Fruit fly (Drosophila melanogaster): Measurements from ENCODE around the gene CG10654.
A peak's percentile ranks its signal among the peaks of the same experiment; 100 is the strongest.

The CG10654 gene

DNA sequence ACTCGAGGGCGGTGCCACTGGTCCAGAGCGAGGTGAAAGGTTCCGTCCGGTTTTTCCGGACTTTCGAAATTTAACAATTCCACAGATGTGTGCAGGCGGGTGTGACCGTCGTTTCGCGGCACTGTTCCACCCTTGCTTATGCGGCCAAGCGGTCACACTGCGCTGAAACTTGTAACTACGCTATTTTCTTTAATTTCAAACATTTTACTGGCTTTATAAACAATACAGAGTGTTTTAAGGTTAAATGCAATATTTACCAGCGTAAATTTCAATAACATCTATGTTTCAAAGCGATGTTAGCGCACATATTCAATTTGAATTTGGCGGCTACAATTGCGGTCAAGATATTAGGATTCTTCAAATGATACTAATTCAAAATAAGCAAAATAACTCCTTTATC, 22.4 kb upstream of the CG10654 start, which contains the start of gene nst:
Gene nst, minus strand, starts transcription at position 128 of the 400 bp plus-strand sequence.
- TF ChIP-seq CG6765 (GFP tag; optimal IDR thresholded peaks at IDR 0.05) (no peak), so (GFP tag; IDR thresholded peaks at IDR 0.05) (no peak), pum (GFP tag; optimal IDR thresholded peaks at IDR 0.05) (no peak), CG11695 (GFP tag; IDR thresholded peaks at IDR 0.05) (no peak), Hr3 (GFP tag; optimal IDR thresholded peaks at IDR 0.05) (no peak), CTCF (GFP tag; optimal IDR thresholded peaks at IDR 0.05) (peak; percentile 29), chinmo (GFP tag; IDR thresholded peaks at IDR 0.05; ENCODE audit: partially characterized antibody) (no peak), Scr (GFP tag; IDR thresholded peaks at IDR 0.05; ENCODE audit: partially characterized antibody) (peak; percentile 40), CG34224 (GFP tag; IDR thresholded peaks at IDR 0.05; ENCODE audit: partially characterized antibody) (0 out of 3 replicates have a peak, but pooled peaks have one; percentile 6), CG33213 (GFP tag; optimal IDR thresholded peaks at IDR 0.05) (peak; percentile 14), NFAT (GFP tag; IDR thresholded peaks at IDR 0.05) (no peak), slbo (GFP tag; IDR thresholded peaks at IDR 0.05) (0 out of 2 replicates have a peak, but pooled peaks have one; percentile 20), CoRest (tag; optimal IDR thresholded peaks at IDR 0.05) (peak; percentile 17), HLH3B (GFP tag; IDR thresholded peaks at IDR 0.05) (no peak), CHES-1-like (GFP tag; optimal IDR thresholded peaks at IDR 0.05) (peak; percentile 6), CG12769 (tag; optimal IDR thresholded peaks at IDR 0.05) (no peak), CG2116 (GFP tag; optimal IDR thresholded peaks at IDR 0.05) (peak; percentile 32), Ets97D (GFP tag; optimal IDR thresholded peaks at IDR 0.05) (peak; percentile 15), CG9797 (GFP tag; optimal IDR thresholded peaks at IDR 0.05) (peak; percentile 81), Kr (GFP tag; optimal IDR thresholded peaks at IDR 0.05) (no peak), disco-r (GFP tag; optimal IDR thresholded peaks at IDR 0.05) (no peak), bigmax (GFP tag; optimal IDR thresholded peaks at IDR 0.05) (no peak), CG17186 (GFP tag; optimal IDR thresholded peaks at IDR 0.05) (peak; percentile 34), caup (GFP tag; optimal IDR thresholded peaks at IDR 0.05; ENCODE audit: severe bottlenecking) (peak; percentile 1), CG10321 (GFP tag; IDR thresholded peaks at IDR 0.05) (no peak), CG6254 (GFP tag; optimal IDR thresholded peaks at IDR 0.05) (peak; percentile 16), Hmr (GFP tag; optimal IDR thresholded peaks at IDR 0.05) (peak; percentile 14), sens (GFP tag) (peak; percentile 68), MTF-1 (GFP tag; optimal IDR thresholded peaks at IDR 0.05; ENCODE audit: borderline replicate concordance) (no peak), amos (GFP tag; IDR thresholded peaks at IDR 0.05; ENCODE audit: partially characterized antibody) (peak; percentile 38; the same call in 1 of the 2 replicates), CG1603 (tag; optimal IDR thresholded peaks at IDR 0.05) (peak; percentile 61), chif (GFP tag; optimal IDR thresholded peaks at IDR 0.05) (peak in 1 of 2 experiments; percentile 18), gfzf (GFP tag; optimal IDR thresholded peaks at IDR 0.05) (peak; percentile 80), ftz-f1 (GFP tag; optimal IDR thresholded peaks at IDR 0.05) (peak; percentile 25), schlank (tag; optimal IDR thresholded peaks at IDR 0.05) (no peak), sqz (GFP tag; optimal IDR thresholded peaks at IDR 0.05) (no peak), HmgD (GFP tag; optimal IDR thresholded peaks at IDR 0.05) (peak; percentile 23), CG2678 (tag; optimal IDR thresholded peaks at IDR 0.05) (peak; percentile 1), HmgZ (tag; optimal IDR thresholded peaks at IDR 0.05) (peak; percentile 7), NC2β (GFP tag; optimal IDR thresholded peaks at IDR 0.05) (no peak), mam (GFP tag; optimal IDR thresholded peaks at IDR 0.05) (peak; percentile 7), trh (GFP tag; optimal IDR thresholded peaks at IDR 0.05) (no peak), CG6854 (GFP tag; optimal IDR thresholded peaks at IDR 0.05) (no peak), CG3847 (GFP tag; IDR thresholded peaks at IDR 0.05) (peak; percentile 48; the same call in 1 of the 2 replicates), CG12391 (tag; optimal IDR thresholded peaks at IDR 0.05) (no peak), tap (tag; optimal IDR thresholded peaks at IDR 0.05) (no peak), CG11247 (GFP tag; IDR thresholded peaks at IDR 0.05) (no peak), sens-2 (GFP tag; IDR thresholded peaks at IDR 0.05) (no peak), Med (GFP tag) (peak; percentile 88), kni (GFP tag; optimal IDR thresholded peaks at IDR 0.05) (no peak), Dfd (GFP tag; optimal IDR thresholded peaks at IDR 0.05) (no peak)
